Worm (Caenorhabditis elegans) whole organism, L3 larva: ENCODE data around the gene ZK632.10.

Source experiments
- R02D3.7 ChIP-seq: fragments of 150-350 bp; optimal IDR thresholded peaks from 2 replicates; lab custom pipeline; 2014; ENCODE audit warnings: missing biosample characterization, missing genetic modification characterization
- ZK546.5 ChIP-seq: sonication (generic microtip); optimal IDR thresholded peaks from 2 replicates; lab custom pipeline; 2017; ENCODE audit warnings: missing biosample characterization, missing genetic modification characterization
- aly-2 ChIP-seq: fragments of 150-350 bp; optimal IDR thresholded peaks from 2 replicates; lab custom pipeline; 2014; ENCODE audit warnings: missing biosample characterization, missing genetic modification characterization
- ama-1 ChIP-seq: fragments of 150-350 bp; optimal IDR thresholded peaks from 2 replicates; lab custom pipeline; 2018
- ceh-16 ChIP-seq: sonication (generic microtip); optimal IDR thresholded peaks from 2 replicates; lab custom pipeline; 2017; ENCODE audit warnings: missing biosample characterization, missing genetic modification characterization
- ceh-28 ChIP-seq: fragments of 150-350 bp; optimal IDR thresholded peaks from 2 replicates; lab custom pipeline; 2014; ENCODE audit warnings: missing biosample characterization, missing genetic modification reagents, missing genetic modification characterization
- ceh-82 ChIP-seq: fragments of 150-350 bp; optimal IDR thresholded peaks from 2 replicates; lab custom pipeline; 2014; ENCODE audit warnings: missing biosample characterization, missing genetic modification characterization
- ceh-9 ChIP-seq: sonication (generic microtip); optimal IDR thresholded peaks from 2 replicates; lab custom pipeline; 2018; ENCODE audit warnings: missing biosample characterization, missing genetic modification characterization
- daf-12 ChIP-seq: fragments of 150-350 bp; optimal IDR thresholded peaks from 2 replicates; lab custom pipeline; 2014; ENCODE audit warnings: missing biosample characterization, missing genetic modification reagents, missing genetic modification characterization
- egl-5 ChIP-seq: fragments of 150-350 bp; optimal IDR thresholded peaks from 2 replicates; lab custom pipeline; 2017; ENCODE audit warnings: missing biosample characterization, missing genetic modification reagents, missing genetic modification characterization, inconsistent platforms
- elt-1 ChIP-seq: fragments of 150-350 bp; optimal IDR thresholded peaks from 2 replicates; lab custom pipeline; 2014; ENCODE audit warnings: missing biosample characterization, missing genetic modification characterization
- elt-2 ChIP-seq: sonication (generic microtip); optimal IDR thresholded peaks from 2 replicates; lab custom pipeline; 2016; ENCODE audit warnings: missing genetic modification reagents, mild to moderate bottlenecking, missing genetic modification characterization, missing compliant biosample characterization
- eor-1 ChIP-seq, 2 experiments: fragments of 150-350 bp; optimal IDR thresholded peaks; 2 replicates each; lab custom pipeline; 2014 to 2018; ENCODE audit warnings: missing biosample characterization in 2 of 2, missing genetic modification characterization in 2 of 2
- fkh-2 ChIP-seq: fragments of 150-350 bp; optimal IDR thresholded peaks from 2 replicates; lab custom pipeline; 2014; ENCODE audit warnings: missing biosample characterization, missing genetic modification reagents, missing genetic modification characterization
- fos-1 ChIP-seq: fragments of 150-350 bp; optimal IDR thresholded peaks from 2 replicates; lab custom pipeline; 2014; ENCODE audit warnings: missing biosample characterization, missing genetic modification characterization
- jun-1 ChIP-seq: fragments of 150-350 bp; optimal IDR thresholded peaks from 2 replicates; lab custom pipeline; 2014; ENCODE audit warnings: missing biosample characterization, missing genetic modification reagents, missing genetic modification characterization
- lin-15B ChIP-seq: fragments of 150-350 bp; optimal IDR thresholded peaks from 2 replicates; lab custom pipeline; 2014; ENCODE audit warnings: missing biosample characterization, missing genetic modification characterization
- lin-39 ChIP-seq: fragments of 150-350 bp; optimal IDR thresholded peaks from 2 replicates; lab custom pipeline; 2018; ENCODE audit warnings: missing biosample characterization, missing genetic modification reagents, missing genetic modification characterization
- lsy-12 ChIP-seq: sonication (generic microtip); optimal IDR thresholded peaks from 2 replicates; lab custom pipeline; 2016; ENCODE audit warnings: mild to moderate bottlenecking, missing genetic modification characterization, missing compliant biosample characterization
- mdl-1 ChIP-seq: fragments of 150-350 bp; optimal IDR thresholded peaks from 2 replicates; lab custom pipeline; 2014; ENCODE audit warnings: missing biosample characterization, missing genetic modification characterization
- mml-1 ChIP-seq: fragments of 150-350 bp; sonication (generic microtip); optimal IDR thresholded peaks from 3 replicates; lab custom pipeline; 2014; ENCODE audit warnings: missing biosample characterization, missing genetic modification characterization
- nfya-1 ChIP-seq: sonication (generic microtip); optimal IDR thresholded peaks from 2 replicates; lab custom pipeline; 2017; ENCODE audit warnings: missing genetic modification characterization, mild to moderate bottlenecking, missing compliant biosample characterization, antibody characterized with exemption, moderate library complexity; ENCODE audit not compliant: insufficient read depth
- nhr-11 ChIP-seq: fragments of 150-350 bp; optimal IDR thresholded peaks from 2 replicates; lab custom pipeline; 2014; ENCODE audit warnings: missing biosample characterization, missing genetic modification characterization
- nhr-25 ChIP-seq: sonication (generic microtip); optimal IDR thresholded peaks from 2 replicates; lab custom pipeline; 2017; ENCODE audit warnings: missing biosample characterization, missing genetic modification characterization
- nhr-43 ChIP-seq: sonication (generic microtip); optimal IDR thresholded peaks from 2 replicates; lab custom pipeline; 2016; ENCODE audit warnings: mild to moderate bottlenecking, missing genetic modification characterization, missing compliant biosample characterization; ENCODE audit not compliant: poor library complexity, severe bottlenecking
- nhr-76 ChIP-seq: fragments of 150-350 bp; sonication (generic microtip); optimal IDR thresholded peaks from 5 replicates; lab custom pipeline; 2014; ENCODE audit warnings: missing biosample characterization, missing genetic modification characterization
- nhr-77 ChIP-seq: fragments of 150-350 bp; optimal IDR thresholded peaks from 2 replicates; lab custom pipeline; 2014; ENCODE audit warnings: missing biosample characterization, missing genetic modification characterization
- pha-4 ChIP-seq: fragments of 150-350 bp; optimal IDR thresholded peaks from 2 replicates; lab custom pipeline; 2014; ENCODE audit warnings: missing biosample characterization, missing genetic modification reagents, missing genetic modification characterization
- pqm-1 ChIP-seq: fragments of 150-350 bp; optimal IDR thresholded peaks from 2 replicates; lab custom pipeline; 2017; ENCODE audit warnings: missing biosample characterization, missing genetic modification characterization, inconsistent platforms
- sea-2 ChIP-seq: fragments of 150-350 bp; sonication (generic microtip); optimal IDR thresholded peaks from 4 replicates; lab custom pipeline; 2014; ENCODE audit warnings: missing biosample characterization, missing genetic modification reagents, missing genetic modification characterization
- tbx-2 ChIP-seq: sonication (generic microtip); optimal IDR thresholded peaks from 2 replicates; lab custom pipeline; 2016; ENCODE audit warnings: mild to moderate bottlenecking, missing genetic modification characterization, missing compliant biosample characterization
- unc-62 ChIP-seq: fragments of 150-350 bp; sonication (generic microtip); optimal IDR thresholded peaks from 4 replicates; lab custom pipeline; 2014; ENCODE audit warnings: missing biosample characterization, missing genetic modification reagents, missing genetic modification characterization
- zag-1 ChIP-seq: fragments of 150-350 bp; optimal IDR thresholded peaks from 2 replicates; lab custom pipeline; 2014; ENCODE audit warnings: missing biosample characterization, missing genetic modification characterization
- ztf-11 ChIP-seq: fragments of 150-350 bp; optimal IDR thresholded peaks from 2 replicates; lab custom pipeline; 2014; ENCODE audit warnings: missing biosample characterization, missing genetic modification characterization
- ztf-4 ChIP-seq: fragments of 150-350 bp; optimal IDR thresholded peaks from 2 replicates; lab custom pipeline; 2014; ENCODE audit warnings: missing biosample characterization, missing genetic modification characterization

ZK632.10 gene

DNA sequence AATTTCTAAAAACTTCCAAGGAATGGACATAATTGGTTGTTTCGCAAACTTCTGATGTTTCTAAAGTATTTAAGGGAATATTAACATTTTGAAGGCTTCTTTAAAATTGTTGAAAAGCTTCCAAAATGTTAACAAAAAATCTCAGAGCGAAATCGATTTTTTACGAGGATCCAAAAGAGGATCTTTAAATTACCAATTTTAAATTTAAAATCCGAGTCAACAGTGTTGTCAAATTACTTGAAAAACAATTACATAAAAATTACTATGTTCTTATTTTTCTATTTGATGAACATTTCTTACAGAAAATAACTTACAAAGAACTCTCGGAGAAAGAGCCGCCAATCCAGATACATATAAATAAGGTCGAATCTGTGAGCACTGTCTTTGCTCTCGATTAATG is 49.4 kb upstream of the ZK632.10 start, which contains the start of gene ZK757.10:
ZK757.10 (plus strand) TSS at position 301 of the 400 bp plus-strand sequence.
- TF ChIP-seq ceh-28 (tag; lab: Kevin White, UChicago), result no peak
- no peak for TF ChIP-seq elt-2
- no peak for TF ChIP-seq sea-2 (GFP tag; lab: Kevin White, UChicago)
- no peak for TF ChIP-seq jun-1 (tag; lab: Kevin White, UChicago)

DNA sequence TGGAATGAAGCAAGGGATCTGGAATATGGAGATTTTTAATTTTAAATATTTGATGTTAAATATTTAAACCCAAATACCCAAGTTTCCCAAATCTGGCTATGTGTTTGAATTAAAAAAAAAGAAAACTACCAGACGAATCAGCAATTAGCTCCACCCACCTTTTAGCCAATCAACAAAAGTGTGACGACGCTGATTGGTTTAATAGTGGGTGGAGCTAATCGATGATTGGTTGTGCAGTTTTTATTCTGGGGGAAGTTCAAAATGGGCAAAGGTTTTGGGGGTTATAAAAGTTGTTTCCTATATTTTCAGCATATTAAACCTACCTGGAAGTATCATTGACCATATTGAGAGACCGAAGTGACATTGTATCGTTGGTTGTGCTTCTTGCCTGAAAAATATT is 47.0 kb upstream of the ZK632.10 start:
- TF ChIP-seq nfya-1 (tag; lab: Kevin White, UChicago), result peak; percentile 85
- no peak for TF ChIP-seq lin-15B (tag; lab: Kevin White, UChicago)
- no peak for TF ChIP-seq daf-12 (tag; lab: Kevin White, UChicago)

DNA sequence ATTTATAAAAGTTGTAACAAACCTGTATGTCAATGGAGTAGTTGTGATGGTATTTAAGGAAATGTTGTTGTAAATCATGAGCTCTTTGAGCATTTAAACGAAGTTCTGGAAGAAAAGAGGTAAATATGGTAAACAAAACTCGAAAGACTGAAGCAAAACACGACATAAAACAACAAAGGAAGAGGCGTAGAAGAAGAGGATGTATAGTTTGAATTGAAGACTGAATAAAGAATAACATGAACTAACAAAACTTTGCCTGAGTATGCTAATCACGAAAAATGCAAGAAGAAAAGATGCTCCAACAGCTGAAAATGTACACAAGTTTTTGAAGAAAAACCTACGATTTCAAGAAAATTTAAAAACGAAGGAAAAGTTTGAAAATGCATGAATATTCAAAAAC is 43.5 kb upstream of the ZK632.10 start, which contains the start of gene ZK757.1:
ZK757.1 (minus strand) TSS at position 101 of the 400 bp plus-strand sequence.
- no peak for TF ChIP-seq fos-1 (tag; lab: Kevin White, UChicago)
- no peak for TF ChIP-seq ZK546.5 (tag; lab: Kevin White, UChicago)
- TF ChIP-seq ztf-11 (tag; lab: Kevin White, UChicago), result no peak
- TF ChIP-seq aly-2 (tag; lab: Kevin White, UChicago), result no peak
- no peak for TF ChIP-seq mdl-1 (tag; lab: Kevin White, UChicago)
- TF ChIP-seq pqm-1 (tag; lab: Kevin White, UChicago), result no peak
- no peak for TF ChIP-seq nhr-76 (tag; lab: Kevin White, UChicago)
- no peak for TF ChIP-seq nhr-25 (tag; lab: Kevin White, UChicago)
- no peak for TF ChIP-seq jun-1 (tag; lab: Kevin White, UChicago)
- no peak for TF ChIP-seq ceh-16 (tag; lab: Kevin White, UChicago)
- no peak for TF ChIP-seq zag-1 (tag; lab: Kevin White, UChicago)
- no peak for TF ChIP-seq lsy-12 (tag; lab: Kevin White, UChicago)
- no peak for TF ChIP-seq tbx-2 (tag; lab: Kevin White, UChicago)
- no peak for TF ChIP-seq nhr-77 (tag; lab: Kevin White, UChicago)
- TF ChIP-seq ztf-4 (tag; lab: Kevin White, UChicago), result no peak
- TF ChIP-seq pha-4 (tag; lab: Kevin White, UChicago), result no peak
- no peak for TF ChIP-seq sea-2 (GFP tag; lab: Kevin White, UChicago)
- no peak for TF ChIP-seq ama-1 (lab: Kevin White, UChicago)
- TF ChIP-seq, all 47 proteins: peak for 0

DNA sequence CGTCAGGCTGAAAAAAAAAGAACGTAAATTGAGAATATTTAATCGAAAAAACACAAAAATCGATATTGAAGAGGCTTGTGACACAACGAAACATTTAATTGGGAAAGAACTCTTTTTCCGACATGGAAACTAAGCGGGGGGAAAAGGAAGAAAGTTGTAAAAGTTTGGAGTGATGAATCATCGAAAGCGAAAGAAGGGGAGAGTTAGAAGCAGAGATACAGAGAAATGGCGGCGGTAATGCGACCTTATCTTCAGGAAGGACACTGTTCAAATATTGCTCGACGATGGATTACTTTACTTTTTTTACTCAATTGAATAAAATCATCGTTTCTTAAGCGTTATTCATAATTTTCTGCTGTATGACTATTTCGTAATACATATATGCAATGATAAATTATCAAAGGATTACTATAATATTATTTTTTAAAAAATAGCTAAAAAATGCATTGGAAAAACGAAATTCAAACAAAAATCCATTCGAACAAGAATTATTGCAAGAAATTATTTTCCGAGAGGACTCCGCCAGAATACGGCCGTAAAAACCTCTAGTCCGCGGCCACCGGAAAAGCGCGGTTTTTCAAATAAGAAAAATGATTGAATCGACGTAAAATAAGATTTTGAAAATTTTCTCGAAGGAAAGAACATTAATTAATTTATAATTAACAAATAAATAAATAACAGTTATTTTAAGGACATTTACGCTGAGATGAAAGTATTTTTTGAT is 40.4 kb upstream of the ZK632.10 start, which contains the start of gene dhhc-4:
dhhc-4 (minus strand) TSS at position 13 of the 724 bp plus-strand sequence.
- TF ChIP-seq ceh-9 (tag; lab: Kevin White, UChicago) (no peak), lsy-12 (tag; lab: Kevin White, UChicago) (peak; percentile 52), ceh-82 (tag; lab: Kevin White, UChicago) (peak; percentile 47), zag-1 (tag; lab: Kevin White, UChicago) (no peak), ceh-16 (tag; lab: Kevin White, UChicago) (no peak), pha-4 (tag; lab: Kevin White, UChicago) (peak; percentile 11), unc-62 (GFP tag; lab: Kevin White, UChicago) (no peak), mml-1 (no peak), eor-1 (tag; optimal IDR thresholded peaks at IDR 0.05; lab: Kevin White, UChicago) (no peak), elt-1 (peak; percentile 26), nhr-43 (peak; percentile 86), egl-5 (tag; lab: Kevin White, UChicago) (peak; percentile 50), pqm-1 (tag; lab: Kevin White, UChicago) (peak; percentile 20), tbx-2 (tag; lab: Kevin White, UChicago) (peak; percentile 28), jun-1 (tag; lab: Kevin White, UChicago) (peak; percentile 14), mdl-1 (tag; lab: Kevin White, UChicago) (no peak), elt-2 (peak; percentile 39), lin-15B (tag; lab: Kevin White, UChicago) (peak; percentile 52), lin-39 (tag; lab: Kevin White, UChicago) (peak; percentile 42), R02D3.7 (tag; lab: Kevin White, UChicago) (peak; percentile 26), fos-1 (tag; lab: Kevin White, UChicago) (peak; percentile 30), ceh-28 (tag; lab: Kevin White, UChicago) (no peak), nhr-11 (tag; lab: Kevin White, UChicago) (no peak), ama-1 (lab: Kevin White, UChicago) (peak; percentile 6), nhr-76 (tag; lab: Kevin White, UChicago) (no peak), ZK546.5 (tag; lab: Kevin White, UChicago) (peak; percentile 33), ztf-11 (tag; lab: Kevin White, UChicago) (no peak), nfya-1 (tag; lab: Kevin White, UChicago) (peak; percentile 68), fkh-2 (tag; lab: Kevin White, UChicago) (no peak)
- TF ChIP-seq, all 47 proteins: peak for 17
